Fruit fly (Drosophila melanogaster): ENCODE measurements around the gene Pgant4.
A peak's percentile ranks its signal among the peaks of the same experiment; 100 is the strongest.

Pgant4 gene

DNA sequence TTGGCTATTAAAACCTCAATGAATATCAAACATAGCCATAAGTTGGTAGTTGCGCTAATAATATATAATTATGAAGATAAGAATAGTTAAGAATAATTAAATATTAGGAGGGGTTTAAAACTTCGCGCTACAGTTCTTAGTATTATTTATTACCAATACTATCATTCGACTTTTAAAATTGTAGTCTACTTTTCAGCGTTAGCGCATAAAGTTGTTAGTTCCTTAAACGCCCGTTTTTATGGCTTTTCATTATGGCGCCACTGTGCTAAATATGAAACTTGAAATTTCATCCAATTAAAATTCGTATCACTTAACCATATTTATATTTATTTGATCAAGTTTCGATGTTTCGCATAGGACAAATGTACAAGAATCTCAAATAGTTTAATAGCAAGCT lies 8.0 kb downstream of the Pgant4 start (continued):
- TF ChIP-seq ab (GFP tag; optimal IDR thresholded peaks at IDR 0.05) (no peak), gce (GFP tag; IDR thresholded peaks at IDR 0.05) (no peak), CG17361 (GFP tag; IDR thresholded peaks at IDR 0.05) (no peak), CG4730 (GFP tag; IDR thresholded peaks at IDR 0.05) (no peak), chinmo (GFP tag; IDR thresholded peaks at IDR 0.05; ENCODE audit: partially characterized antibody) (peak; percentile 14; the same call in 1 of the 4 replicates), gcm2 (GFP tag; optimal IDR thresholded peaks at IDR 0.05) (no peak), Hey (tag; optimal IDR thresholded peaks at IDR 0.05) (no peak), CG30403 (GFP tag; optimal IDR thresholded peaks at IDR 0.05) (no peak), ATbp (GFP tag; optimal IDR thresholded peaks at IDR 0.05) (no peak), CG17829 (tag; optimal IDR thresholded peaks at IDR 0.05) (peak; percentile 1), NC2α (GFP tag; optimal IDR thresholded peaks at IDR 0.05) (no peak), Side (GFP tag; optimal IDR thresholded peaks at IDR 0.05) (no peak), schlank (tag; optimal IDR thresholded peaks at IDR 0.05) (no peak), CG10267 (tag; optimal IDR thresholded peaks at IDR 0.05) (peak; percentile 82), CG18599 (GFP tag; optimal IDR thresholded peaks at IDR 0.05) (no peak), Nf-YB (GFP tag; optimal IDR thresholded peaks at IDR 0.05) (no peak), CG17802 (tag; optimal IDR thresholded peaks at IDR 0.05) (no peak), CG18262 (tag; optimal IDR thresholded peaks at IDR 0.05) (no peak), wor (GFP tag; IDR thresholded peaks at IDR 0.05) (no peak), Doc3 (GFP tag; IDR thresholded peaks at IDR 0.05; ENCODE audit: partially characterized antibody) (no peak), grau (tag; optimal IDR thresholded peaks at IDR 0.05) (no peak), CG2889 (GFP tag; IDR thresholded peaks at IDR 0.05) (no peak), al (GFP tag; IDR thresholded peaks at IDR 0.05) (no peak), mirr (GFP tag; optimal IDR thresholded peaks at IDR 0.05) (no peak), MBD-R2 (GFP tag; IDR thresholded peaks at IDR 0.05) (no peak), Gsc (GFP tag; IDR thresholded peaks at IDR 0.05) (no peak), Hmx (GFP tag; optimal IDR thresholded peaks at IDR 0.05) (no peak), CG15514 (GFP tag; optimal IDR thresholded peaks at IDR 0.05) (no peak), CG10979 (tag; optimal IDR thresholded peaks at IDR 0.05) (peak; percentile 14), CG6654 (GFP tag; optimal IDR thresholded peaks at IDR 0.05) (no peak), CG34422 (GFP tag; IDR thresholded peaks at IDR 0.05) (no peak), Mes4 (GFP tag; optimal IDR thresholded peaks at IDR 0.05) (no peak), Max (GFP tag; optimal IDR thresholded peaks at IDR 0.05) (no peak), E2f2 (GFP tag; IDR thresholded peaks at IDR 0.05) (peak; percentile 80), Fer1 (GFP tag; optimal IDR thresholded peaks at IDR 0.05) (no peak), eve (GFP tag; optimal IDR thresholded peaks at IDR 0.05) (peak in 1 of 2 experiments; percentile 22), lov (optimal IDR thresholded peaks at IDR 0.05) (no peak), lov (GFP tag; IDR thresholded peaks at IDR 0.05) (no peak), CG9876 (GFP tag; optimal IDR thresholded peaks at IDR 0.05) (no peak), CG1647 (GFP tag; optimal IDR thresholded peaks at IDR 0.05) (no peak), CG3726 (GFP tag; IDR thresholded peaks at IDR 0.05) (no peak), insv (GFP tag; optimal IDR thresholded peaks at IDR 0.05) (no peak), Fer3 (tag; optimal IDR thresholded peaks at IDR 0.05) (no peak), CG11723 (GFP tag; optimal IDR thresholded peaks at IDR 0.05) (no peak), Kr (GFP tag; optimal IDR thresholded peaks at IDR 0.05) (no peak), gt (GFP tag; IDR thresholded peaks at IDR 0.05) (no peak), CG12659 (GFP tag; optimal IDR thresholded peaks at IDR 0.05) (no peak), Hmr (GFP tag; optimal IDR thresholded peaks at IDR 0.05) (no peak), fd64A (GFP tag; optimal IDR thresholded peaks at IDR 0.05) (no peak), bcd (GFP tag; optimal IDR thresholded peaks at IDR 0.05) (no peak), Dll (GFP tag; IDR thresholded peaks at IDR 0.05; ENCODE audit: partially characterized antibody) (no peak), vvl (GFP tag; IDR thresholded peaks at IDR 0.05) (0 out of 2 replicates have a peak, but pooled peaks have one; percentile 11)
